Worm (Caenorhabditis elegans): ENCODE results near the gene mab-10.
A peak's percentile ranks its signal among the peaks of the same experiment; 100 is the strongest.

DNA sequence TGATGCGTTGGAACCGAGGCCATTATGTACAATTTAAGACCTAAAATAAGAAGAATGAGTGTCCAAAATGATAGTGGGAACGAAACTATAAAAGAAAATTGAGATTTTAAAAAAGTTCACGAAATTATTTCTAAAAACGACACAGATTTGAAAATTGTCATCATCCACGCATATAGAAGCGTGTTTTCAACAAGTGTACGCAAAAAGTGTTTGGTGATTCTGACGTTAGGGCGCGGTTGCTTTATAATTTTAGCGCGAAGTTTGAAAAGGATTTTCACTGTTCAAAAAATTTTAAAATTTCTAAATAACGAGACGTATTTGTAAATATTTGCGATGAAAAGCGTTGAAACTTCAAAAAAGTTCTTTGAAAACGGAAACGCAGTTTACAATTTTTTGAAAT is 35.5 kb downstream of the mab-10 start, which contains the start of gene cdc-48.1:
- TF ChIP-seq ceh-88 (GFP tag; IDR thresholded peaks at IDR 0.05) (peak; percentile 99), sox-4 (tag; optimal IDR thresholded peaks at IDR 0.05) (peak; percentile 98), lin-14 (GFP tag; optimal IDR thresholded peaks at IDR 0.05) (peak; percentile 100), ztf-11 (tag; optimal IDR thresholded peaks at IDR 0.05) (peak in 1 of 2 experiments; percentile 98)

All from whole organism, L1 larva.